Fruit fly (Drosophila melanogaster): ENCODE results near the gene CG43783.

Gene CG43783

dm6 chr3L:8913537-8914108, 40.4 kb downstream of the CG43783 start:
- TF ChIP-seq gce (GFP tag; IDR thresholded peaks at IDR 0.05) (no peak), vvl (GFP tag; IDR thresholded peaks at IDR 0.05) (no peak), Elba2 (GFP tag; optimal IDR thresholded peaks at IDR 0.05) (peak; percentile 85), MESR4 (GFP tag; optimal IDR thresholded peaks at IDR 0.05) (no peak), CG12769 (tag; optimal IDR thresholded peaks at IDR 0.05) (peak; percentile 66), lilli (GFP tag; optimal IDR thresholded peaks at IDR 0.05) (no peak), CG15696 (tag; optimal IDR thresholded peaks at IDR 0.05) (no peak), Trl (optimal IDR thresholded peaks at IDR 0.05) (peak; percentile 14 to 37), Trl (GFP tag; optimal IDR thresholded peaks at IDR 0.05) (no peak), bsh (GFP tag; optimal IDR thresholded peaks at IDR 0.05) (peak in 1 of 2 experiments; percentile 51), Med (GFP tag) (peak; percentile 14), CG8281 (tag; optimal IDR thresholded peaks at IDR 0.05) (no peak), en (GFP tag; optimal IDR thresholded peaks at IDR 0.05) (no peak), Drgx (GFP tag; IDR thresholded peaks at IDR 0.05) (peak; percentile 25; the same call in 1 of the 2 replicates), CG1832 (GFP tag; optimal IDR thresholded peaks at IDR 0.05) (peak; percentile 29), zfh1 (GFP tag; IDR thresholded peaks at IDR 0.05) (0 out of 3 replicates have a peak, but pooled peaks have one; percentile 1)

- TF ChIP-seq Adf1 (GFP tag; IDR thresholded peaks at IDR 0.05) (peak; percentile 50; the same call in 1 of the 2 replicates), onecut (GFP tag; IDR thresholded peaks at IDR 0.05) (no peak), lov (optimal IDR thresholded peaks at IDR 0.05) (no peak), lov (GFP tag; IDR thresholded peaks at IDR 0.05) (peak; percentile 72; the same call in 1 of the 3 replicates), dm (GFP tag; optimal IDR thresholded peaks at IDR 0.05) (no peak), CG14014 (GFP tag; IDR thresholded peaks at IDR 0.05) (0 out of 2 replicates have a peak, but pooled peaks have one; percentile 38), klu (GFP tag; IDR thresholded peaks at IDR 0.05) (no peak), Dp (GFP tag; optimal IDR thresholded peaks at IDR 0.05) (peak; percentile 3), CG13123 (GFP tag; optimal IDR thresholded peaks at IDR 0.05) (no peak), lab (GFP tag; optimal IDR thresholded peaks at IDR 0.05) (peak; percentile 7), Taf1 (GFP tag; IDR thresholded peaks at IDR 0.05) (no peak), her (GFP tag; optimal IDR thresholded peaks at IDR 0.05) (no peak), slbo (GFP tag; IDR thresholded peaks at IDR 0.05) (peak; percentile 26; the same call in 1 of the 2 replicates), CG11085 (GFP tag; IDR thresholded peaks at IDR 0.05) (no peak), unc-4 (GFP tag; IDR thresholded peaks at IDR 0.05; ENCODE audit: partially characterized antibody) (peak; percentile 34), tap (tag; optimal IDR thresholded peaks at IDR 0.05) (no peak), bbx (GFP tag; IDR thresholded peaks at IDR 0.05; ENCODE audit: partially characterized antibody) (peak; percentile 53; the same call in 1 of the 2 replicates), CG12071 (GFP tag; optimal IDR thresholded peaks at IDR 0.05) (peak; percentile 56), Med (GFP tag) (peak; percentile 93), CG12659 (GFP tag; optimal IDR thresholded peaks at IDR 0.05) (peak; percentile 26), CG6854 (GFP tag; optimal IDR thresholded peaks at IDR 0.05) (peak; percentile 39), CG10543 (GFP tag; optimal IDR thresholded peaks at IDR 0.05) (peak; percentile 64), z (GFP tag; IDR thresholded peaks at IDR 0.05) (peak; percentile 89), ken (GFP tag; IDR thresholded peaks at IDR 0.05) (0 out of 3 replicates have a peak, but pooled peaks have one; percentile 34), al (GFP tag; IDR thresholded peaks at IDR 0.05) (no peak), chif (GFP tag; optimal IDR thresholded peaks at IDR 0.05) (no peak), CG13894 (tag; optimal IDR thresholded peaks at IDR 0.05) (peak; percentile 62), CG13287 (GFP tag; IDR thresholded peaks at IDR 0.05; ENCODE audit: partially characterized antibody) (peak; percentile 40), CG7963 (GFP tag; IDR thresholded peaks at IDR 0.05; ENCODE audit: partially characterized antibody) (0 out of 3 replicates have a peak, but pooled peaks have one; percentile 31), stc (GFP tag; IDR thresholded peaks at IDR 0.05) (peak; percentile 47; the same call in 1 of the 2 replicates), sr (GFP tag; IDR thresholded peaks at IDR 0.05) (0 out of 3 replicates have a peak, but pooled peaks have one; percentile 36), nom (GFP tag; optimal IDR thresholded peaks at IDR 0.05) (peak; percentile 88), Gsc (GFP tag; IDR thresholded peaks at IDR 0.05) (no peak), CG17829 (tag; optimal IDR thresholded peaks at IDR 0.05) (no peak), zfh1 (GFP tag; IDR thresholded peaks at IDR 0.05) (peak; percentile 28; the same call in 1 of the 3 replicates)
These were observed 41.7 kb downstream of the CG43783 start, which contains the start of the genes Tsp66E and mfr for dm6 chr3L:8912332-8912731. TSS of gene Tsp66E (plus strand) at chr3L:8912499. TSS of gene mfr (minus strand) at chr3L:8912671.

Data from whole organism, embryonic.